Fruit fly (Drosophila melanogaster): Measurements from ENCODE around the gene CG11357.

CG11357 gene

DNA sequence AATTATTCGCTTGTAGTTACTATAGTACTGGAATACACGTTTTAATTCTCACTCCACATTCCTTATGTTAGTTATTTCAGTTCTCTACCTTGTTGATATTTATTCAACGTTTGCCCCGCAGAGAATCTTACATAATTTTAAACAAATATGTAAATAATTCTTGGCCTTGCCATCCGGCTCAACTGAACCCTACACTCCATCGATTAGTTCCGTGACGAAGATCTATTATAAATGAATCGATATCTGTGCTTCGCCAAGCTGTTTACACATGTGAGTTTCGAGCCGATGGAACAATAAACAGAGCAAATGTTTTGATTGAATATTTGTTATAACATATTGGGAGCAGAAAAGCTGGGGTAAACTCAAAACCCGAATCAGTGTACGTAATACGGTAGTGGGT is 20.0 kb upstream of the CG11357 start (continued):
- TF ChIP-seq cwo (GFP tag; optimal IDR thresholded peaks at IDR 0.05) (peak; percentile 24), CG15269 (tag; optimal IDR thresholded peaks at IDR 0.05) (peak; percentile 27), CG7271 (tag; optimal IDR thresholded peaks at IDR 0.05) (no peak), CG9797 (GFP tag; optimal IDR thresholded peaks at IDR 0.05) (no peak), CG18599 (GFP tag; optimal IDR thresholded peaks at IDR 0.05) (peak; percentile 51), Meics (GFP tag; optimal IDR thresholded peaks at IDR 0.05) (peak; percentile 71), Sox100B (GFP tag; optimal IDR thresholded peaks at IDR 0.05) (peak; percentile 30), CG6765 (GFP tag; optimal IDR thresholded peaks at IDR 0.05) (no peak), gro (GFP tag; optimal IDR thresholded peaks at IDR 0.05) (peak; percentile 68), CG6813 (GFP tag; optimal IDR thresholded peaks at IDR 0.05) (peak; percentile 62), CG12104 (GFP tag; optimal IDR thresholded peaks at IDR 0.05) (peak; percentile 5), CG10366 (GFP tag; IDR thresholded peaks at IDR 0.05) (no peak), CG3281 (GFP tag; optimal IDR thresholded peaks at IDR 0.05) (peak; percentile 64), CG11247 (GFP tag; IDR thresholded peaks at IDR 0.05) (0 out of 2 replicates have a peak, but pooled peaks have one; percentile 5), psq (GFP tag; optimal IDR thresholded peaks at IDR 0.05) (no peak), CG1602 (GFP tag; optimal IDR thresholded peaks at IDR 0.05) (no peak), Blimp-1 (GFP tag; optimal IDR thresholded peaks at IDR 0.05) (peak; percentile 10), CG7372 (GFP tag; IDR thresholded peaks at IDR 0.05) (0 out of 2 replicates have a peak, but pooled peaks have one; percentile 8), ewg (GFP tag; optimal IDR thresholded peaks at IDR 0.05) (no peak), ci (GFP tag; IDR thresholded peaks at IDR 0.05) (no peak), scrt (GFP tag; optimal IDR thresholded peaks at IDR 0.05) (peak; percentile 36), CG4707 (GFP tag; optimal IDR thresholded peaks at IDR 0.05) (no peak), CG7987 (GFP tag; optimal IDR thresholded peaks at IDR 0.05) (peak; percentile 70), CG17359 (tag; optimal IDR thresholded peaks at IDR 0.05) (peak; percentile 28), grn (GFP tag; optimal IDR thresholded peaks at IDR 0.05) (peak; percentile 13), Dbx (GFP tag; IDR thresholded peaks at IDR 0.05) (peak; percentile 67), tup (GFP tag; optimal IDR thresholded peaks at IDR 0.05) (peak; percentile 26), Fer2 (tag; optimal IDR thresholded peaks at IDR 0.05) (peak; percentile 10), BtbVII (GFP tag; optimal IDR thresholded peaks at IDR 0.05) (peak; percentile 65), PHDP (tag; optimal IDR thresholded peaks at IDR 0.05) (peak; percentile 64), Xrp1 (GFP tag; IDR thresholded peaks at IDR 0.05) (peak; percentile 55), CG11085 (GFP tag; IDR thresholded peaks at IDR 0.05) (peak; percentile 48; the same call in 1 of the 2 replicates), seq (GFP tag; IDR thresholded peaks at IDR 0.05) (0 out of 2 replicates have a peak, but pooled peaks have one; percentile 26), CG10147 (GFP tag; optimal IDR thresholded peaks at IDR 0.05) (peak; percentile 13), Sox102F (GFP tag; optimal IDR thresholded peaks at IDR 0.05) (peak; percentile 2), Asciz (GFP tag; optimal IDR thresholded peaks at IDR 0.05) (peak; percentile 43), CG17328 (GFP tag; IDR thresholded peaks at IDR 0.05) (0 out of 2 replicates have a peak, but pooled peaks have one; percentile 16), CG14441 (GFP tag; IDR thresholded peaks at IDR 0.05) (peak; percentile 34; the same call in 1 of the 2 replicates), CG3847 (GFP tag; IDR thresholded peaks at IDR 0.05) (0 out of 2 replicates have a peak, but pooled peaks have one; percentile 13), chinmo (GFP tag; IDR thresholded peaks at IDR 0.05; ENCODE audit: partially characterized antibody) (peak; percentile 39; the same call in 1 of the 4 replicates), CG10431 (GFP tag; optimal IDR thresholded peaks at IDR 0.05) (no peak), Hmr (GFP tag; optimal IDR thresholded peaks at IDR 0.05) (peak; percentile 64), luna (GFP tag; optimal IDR thresholded peaks at IDR 0.05) (peak; percentile 40), mam (GFP tag; optimal IDR thresholded peaks at IDR 0.05) (peak; percentile 56), HmgZ (tag; optimal IDR thresholded peaks at IDR 0.05) (peak; percentile 3), Antp (GFP tag; optimal IDR thresholded peaks at IDR 0.05) (peak; percentile 0), p53 (GFP tag; optimal IDR thresholded peaks at IDR 0.05) (no peak), CG8290 (GFP tag; optimal IDR thresholded peaks at IDR 0.05) (no peak), CG8290 (tag; optimal IDR thresholded peaks at IDR 0.05) (peak in 1 of 2 experiments; percentile 76), CG15011 (GFP tag; optimal IDR thresholded peaks at IDR 0.05) (peak; percentile 31)

All from whole organism, embryonic.